Fruit fly (Drosophila melanogaster): ENCODE measurements around the gene CG10467.

Gene CG10467

DNA sequence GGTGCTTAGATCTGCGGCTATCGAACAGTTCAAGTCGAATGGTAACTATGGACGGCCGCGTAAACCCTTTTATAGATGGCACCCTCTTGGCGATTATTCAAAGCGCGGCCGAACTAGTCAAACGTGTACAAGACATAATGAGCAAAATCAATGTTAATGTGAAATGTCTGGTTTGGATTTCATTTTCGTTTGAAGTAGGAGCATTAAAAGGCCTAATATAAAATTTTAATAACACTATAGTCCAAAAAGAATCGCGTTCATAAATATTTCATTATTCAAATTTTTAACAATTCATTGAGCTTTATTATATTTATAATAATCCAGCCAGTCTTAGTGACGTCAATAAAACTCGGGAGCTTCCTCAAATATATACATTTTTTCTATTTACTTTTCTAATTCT lies 36.4 kb upstream of the CG10467 start, which contains the start of gene Lcp65Ag3:
Gene Lcp65Ag3 (minus strand): TSS at position 46 of the 400 bp plus-strand sequence.
- TF ChIP-seq lola (GFP tag; optimal IDR thresholded peaks at IDR 0.05) (no peak), sage (GFP tag; optimal IDR thresholded peaks at IDR 0.05) (no peak), GATAd (GFP tag; optimal IDR thresholded peaks at IDR 0.05) (no peak), Hr83 (GFP tag; optimal IDR thresholded peaks at IDR 0.05; ENCODE audit: poor library complexity, severe bottlenecking) (no peak), br (GFP tag; optimal IDR thresholded peaks at IDR 0.05) (no peak)

dm6 chr3L:6129591-6129990 lies 35.0 kb upstream of the CG10467 start:
- TF ChIP-seq ey (GFP tag; optimal IDR thresholded peaks at IDR 0.05) (no peak), Dif (GFP tag; optimal IDR thresholded peaks at IDR 0.05; ENCODE audit: partially characterized antibody) (no peak), Vsx2 (GFP tag; optimal IDR thresholded peaks at IDR 0.05; ENCODE audit: partially characterized antibody) (peak; percentile 76), Rel (GFP tag; optimal IDR thresholded peaks at IDR 0.05) (no peak), Rel (tag; optimal IDR thresholded peaks at IDR 0.05) (no peak), Mio (GFP tag; optimal IDR thresholded peaks at IDR 0.05) (no peak), CG32264 (GFP tag; optimal IDR thresholded peaks at IDR 0.05) (no peak), Myc (optimal IDR thresholded peaks at IDR 0.05) (peak; percentile 74), woc (GFP tag; optimal IDR thresholded peaks at IDR 0.05) (no peak)

DNA sequence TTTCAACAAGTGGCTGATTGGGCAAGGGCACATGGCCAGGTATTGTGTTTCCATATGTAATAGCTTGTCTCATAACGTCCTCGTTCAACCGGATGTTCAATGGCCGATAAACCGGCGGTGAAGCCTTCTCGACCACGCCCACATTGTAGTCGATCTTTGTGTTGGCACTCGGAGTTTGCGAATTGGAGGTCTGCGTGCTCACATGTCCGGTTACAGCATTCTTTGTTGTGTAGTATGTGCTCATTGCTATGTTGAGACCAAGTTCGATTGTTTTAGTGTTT lies 30.8 kb upstream of the CG10467 start:
- no peak for TF ChIP-seq dsf (GFP tag; optimal IDR thresholded peaks at IDR 0.05; ENCODE audit: borderline replicate concordance)
- TF ChIP-seq Abd-B (GFP tag; optimal IDR thresholded peaks at IDR 0.05) = no peak
- no peak for TF ChIP-seq GATAd (GFP tag; optimal IDR thresholded peaks at IDR 0.05)
- TF ChIP-seq ey (GFP tag; optimal IDR thresholded peaks at IDR 0.05) = no peak
- no peak for TF ChIP-seq Jra (GFP tag; optimal IDR thresholded peaks at IDR 0.05)
- TF ChIP-seq brk (GFP tag; optimal IDR thresholded peaks at IDR 0.05) = no peak
- no peak for TF ChIP-seq tai (GFP tag; optimal IDR thresholded peaks at IDR 0.05)
- no peak for TF ChIP-seq CG9705 (GFP tag; optimal IDR thresholded peaks at IDR 0.05)
- no peak for TF ChIP-seq br (GFP tag; optimal IDR thresholded peaks at IDR 0.05)
- no peak for TF ChIP-seq CrebA (GFP tag; optimal IDR thresholded peaks at IDR 0.05; ENCODE audit: borderline replicate concordance)
- TF ChIP-seq rgr (GFP tag; optimal IDR thresholded peaks at IDR 0.05) = no peak
- TF ChIP-seq h (GFP tag; optimal IDR thresholded peaks at IDR 0.05) = no peak
- no peak for TF ChIP-seq lola (GFP tag; optimal IDR thresholded peaks at IDR 0.05)
- no peak for TF ChIP-seq N (GFP tag; optimal IDR thresholded peaks at IDR 0.05)
- no peak for TF ChIP-seq Myc (optimal IDR thresholded peaks at IDR 0.05)
- no peak for TF ChIP-seq jim (GFP tag; optimal IDR thresholded peaks at IDR 0.05)

- no peak for TF ChIP-seq pan (optimal IDR thresholded peaks at IDR 0.05)
- TF ChIP-seq fru (GFP tag; optimal IDR thresholded peaks at IDR 0.05) = peak; percentile 20
- peak; percentile 33 for TF ChIP-seq rgr (GFP tag; optimal IDR thresholded peaks at IDR 0.05)
- peak; percentile 50 for TF ChIP-seq HLH106 (tag; optimal IDR thresholded peaks at IDR 0.05)
- peak; percentile 32 for TF ChIP-seq CG9705 (GFP tag; optimal IDR thresholded peaks at IDR 0.05)
- TF ChIP-seq Myc (optimal IDR thresholded peaks at IDR 0.05) = peak; percentile 86
- TF ChIP-seq sv (GFP tag; optimal IDR thresholded peaks at IDR 0.05) = peak; percentile 4
- TF ChIP-seq dmrt93B (GFP tag; optimal IDR thresholded peaks at IDR 0.05) = peak; percentile 17
- no peak for TF ChIP-seq h (GFP tag; optimal IDR thresholded peaks at IDR 0.05)
Observed at dm6 chr3L:6124616-6125408, 30.3 kb upstream of the CG10467 start.

dm6 chr3L:6116881-6117280 lies 22.3 kb upstream of the CG10467 start:
- TF ChIP-seq CrebA (GFP tag; optimal IDR thresholded peaks at IDR 0.05; ENCODE audit: borderline replicate concordance) (no peak), Myc (optimal IDR thresholded peaks at IDR 0.05) (no peak), br (GFP tag; optimal IDR thresholded peaks at IDR 0.05) (no peak), psq (GFP tag; optimal IDR thresholded peaks at IDR 0.05) (no peak), Sp1 (GFP tag; optimal IDR thresholded peaks at IDR 0.05) (no peak), OdsH (GFP tag; optimal IDR thresholded peaks at IDR 0.05) (no peak), Hr78 (GFP tag; optimal IDR thresholded peaks at IDR 0.05) (no peak), CG32264 (GFP tag; optimal IDR thresholded peaks at IDR 0.05) (no peak), usp (GFP tag; optimal IDR thresholded peaks at IDR 0.05) (no peak), foxo (GFP tag; optimal IDR thresholded peaks at IDR 0.05) (no peak), Abd-B (GFP tag; optimal IDR thresholded peaks at IDR 0.05) (no peak), brk (GFP tag; optimal IDR thresholded peaks at IDR 0.05) (no peak), jim (GFP tag; optimal IDR thresholded peaks at IDR 0.05) (no peak)
